Worm (Caenorhabditis elegans): ENCODE measurements around the gene C14F11.4.

- TF ChIP-seq flt-1 (GFP tag; IDR thresholded peaks at IDR 0.05) (no peak), ama-1 (optimal IDR thresholded peaks at IDR 0.05) (no peak)
Observed at ce11 chrX:6271718-6272117, 38.9 kb upstream of the C14F11.4 start, which contains the start of gene lro-1.
